Fruit fly (Drosophila melanogaster): ENCODE data around the gene CG6770.

- no peak for TF ChIP-seq CG17568 (GFP tag; optimal IDR thresholded peaks at IDR 0.05)
- TF ChIP-seq Usf (GFP tag; optimal IDR thresholded peaks at IDR 0.05) = no peak
- TF ChIP-seq CG13296 (GFP tag; optimal IDR thresholded peaks at IDR 0.05) = peak; percentile 65
- no peak for TF ChIP-seq CG17612 (GFP tag; IDR thresholded peaks at IDR 0.05)
- TF ChIP-seq chinmo (GFP tag; IDR thresholded peaks at IDR 0.05; ENCODE audit: partially characterized antibody) = no peak
- no peak for TF ChIP-seq crp (GFP tag; optimal IDR thresholded peaks at IDR 0.05)
- no peak for TF ChIP-seq CTCF (GFP tag; optimal IDR thresholded peaks at IDR 0.05)
- TF ChIP-seq zen (tag; optimal IDR thresholded peaks at IDR 0.05) = no peak
- no peak for TF ChIP-seq dmrt99B (tag; optimal IDR thresholded peaks at IDR 0.05)
- TF ChIP-seq Fer1 (GFP tag; optimal IDR thresholded peaks at IDR 0.05) = peak; percentile 59
- TF ChIP-seq Gug (GFP tag; IDR thresholded peaks at IDR 0.05) = no peak; the same call in 3 of the 4 replicates
- peak; percentile 46 for TF ChIP-seq CG4854 (GFP tag; optimal IDR thresholded peaks at IDR 0.05)
Observed at dm6 chr2L:12021193-12021592, 24.7 kb downstream of the CG6770 start.
